Fruit fly (Drosophila melanogaster) whole organism, embryonic: ENCODE data around the gene Ada1-2.

Experiments used
- ATbp ChIP-seq: fragments of 200-800 bp; sonication (Bioruptor generic); optimal IDR thresholded peaks from 2 replicates; lab custom pipeline; 2017; ENCODE audit warnings: missing biosample characterization, mild to moderate bottlenecking, missing genetic modification characterization, missing genetic modification reagents
- Antp ChIP-seq: fragments of 200-800 bp; sonication (Bioruptor generic); optimal IDR thresholded peaks from 3 replicates; lab custom pipeline; 2016; ENCODE audit warnings: missing biosample characterization, missing genetic modification characterization
- Atf6 ChIP-seq: fragments of 200-800 bp; sonication (Bioruptor generic); IDR thresholded peaks from 2 replicates; pipeline ENCODE4 v1.3.6; 2022; ENCODE audit warnings: missing biosample characterization, missing genetic modification characterization
- Bteb2 ChIP-seq: fragments of 200-800 bp; sonication (Bioruptor generic); optimal IDR thresholded peaks from 2 replicates; lab custom pipeline; 2016; ENCODE audit warnings: missing biosample characterization, missing genetic modification characterization
- CG10147 ChIP-seq: fragments of 200-800 bp; sonication (Bioruptor generic); optimal IDR thresholded peaks from 2 replicates; lab custom pipeline; 2019; ENCODE audit warnings: missing biosample characterization, mild to moderate bottlenecking, missing genetic modification characterization, moderate library complexity
- CG10366 ChIP-seq: fragments of 200-800 bp; sonication (Bioruptor generic); IDR thresholded peaks from 2 replicates; pipeline ENCODE4 v1.3.6; 2022; ENCODE audit warnings: missing biosample characterization, missing genetic modification characterization
- CG12071 ChIP-seq: fragments of 200-800 bp; sonication (Bioruptor generic); optimal IDR thresholded peaks from 3 replicates; lab custom pipeline; 2018; ENCODE audit warnings: missing biosample characterization, mild to moderate bottlenecking, missing genetic modification characterization
- CG1233 ChIP-seq: fragments of 200-800 bp; sonication (Bioruptor generic); optimal IDR thresholded peaks from 4 replicates; lab custom pipeline; 2018; ENCODE audit warnings: missing biosample characterization, mild to moderate bottlenecking, missing genetic modification characterization
- CG13894 ChIP-seq: fragments of 200-800 bp; sonication (Bioruptor generic); optimal IDR thresholded peaks from 3 replicates; lab custom pipeline; 2018; ENCODE audit warnings: missing biosample characterization, mild to moderate bottlenecking, missing genetic modification characterization, moderate library complexity
- CG15073 ChIP-seq: fragments of 200-800 bp; sonication (Bioruptor generic); optimal IDR thresholded peaks from 2 replicates; lab custom pipeline; 2016; ENCODE audit warnings: missing biosample characterization, missing genetic modification characterization
- CG16779 ChIP-seq: fragments of 200-800 bp; sonication (Bioruptor generic); IDR thresholded peaks from 2 replicates; pipeline ENCODE4 v1.3.6; 2022; ENCODE audit warnings: missing biosample characterization, missing genetic modification characterization
- CG17186 ChIP-seq: fragments of 200-800 bp; sonication (Bioruptor generic); optimal IDR thresholded peaks from 3 replicates; lab custom pipeline; 2017; ENCODE audit warnings: missing biosample characterization, missing genetic modification reagents, missing genetic modification characterization
- CG17385 ChIP-seq: fragments of 200-800 bp; sonication (Bioruptor generic); optimal IDR thresholded peaks from 3 replicates; lab custom pipeline; 2018; ENCODE audit warnings: missing biosample characterization, mild to moderate bottlenecking, missing genetic modification characterization
- CG3407 ChIP-seq: fragments of 200-800 bp; sonication (Bioruptor generic); optimal IDR thresholded peaks from 2 replicates; lab custom pipeline; 2018; ENCODE audit warnings: missing biosample characterization, mild to moderate bottlenecking, missing genetic modification characterization
- CG3838 ChIP-seq: fragments of 200-800 bp; sonication (Bioruptor generic); optimal IDR thresholded peaks from 3 replicates; lab custom pipeline; 2016; ENCODE audit warnings: missing biosample characterization, missing genetic modification characterization
- CG42726 ChIP-seq: fragments of 200-800 bp; sonication (Bioruptor generic); IDR thresholded peaks from 2 replicates; pipeline ENCODE4 v1.3.6; 2022; ENCODE audit warnings: missing biosample characterization, missing genetic modification characterization; ENCODE audit not compliant: partially characterized antibody
- CG6683 ChIP-seq: fragments of 200-800 bp; sonication (Bioruptor generic); optimal IDR thresholded peaks from 2 replicates; lab custom pipeline; 2017; ENCODE audit warnings: missing biosample characterization, mild to moderate bottlenecking, missing genetic modification characterization, missing genetic modification reagents
- CG8944 ChIP-seq: fragments of 200-800 bp; sonication (Bioruptor generic); optimal IDR thresholded peaks from 3 replicates; lab custom pipeline; 2016; ENCODE audit warnings: missing biosample characterization, missing genetic modification characterization
- Dek ChIP-seq: fragments of 200-800 bp; sonication (Bioruptor generic); optimal IDR thresholded peaks from 3 replicates; lab custom pipeline; 2019; ENCODE audit warnings: missing biosample characterization, mild to moderate bottlenecking, missing genetic modification characterization, moderate library complexity
- Drgx ChIP-seq: fragments of 200-800 bp; sonication (Bioruptor generic); IDR thresholded peaks from 2 replicates; pipeline ENCODE4 v1.3.6; 2022; ENCODE audit warnings: missing biosample characterization, missing genetic modification characterization
- HLHmδ ChIP-seq: fragments of 200-800 bp; sonication (Bioruptor generic); optimal IDR thresholded peaks from 2 replicates; lab custom pipeline; 2018; ENCODE audit warnings: missing biosample characterization, mild to moderate bottlenecking, missing genetic modification characterization, moderate library complexity
- Hand ChIP-seq: fragments of 200-800 bp; sonication (Bioruptor generic); optimal IDR thresholded peaks from 2 replicates; lab custom pipeline; 2017; ENCODE audit warnings: mild to moderate bottlenecking, missing biosample characterization, missing genetic modification reagents, missing genetic modification characterization
- Hr3 ChIP-seq: fragments of 200-800 bp; sonication (Bioruptor generic); optimal IDR thresholded peaks from 3 replicates; lab custom pipeline; 2016; ENCODE audit warnings: missing biosample characterization, missing genetic modification characterization
- NC2α ChIP-seq: fragments of 200-800 bp; sonication (Bioruptor generic); optimal IDR thresholded peaks from 2 replicates; lab custom pipeline; 2016; ENCODE audit warnings: missing biosample characterization, missing genetic modification characterization
- NFAT ChIP-seq: fragments of 200-800 bp; sonication (Bioruptor generic); IDR thresholded peaks from 2 replicates; pipeline ENCODE4 v1.3.6; 2022; ENCODE audit warnings: missing biosample characterization, missing genetic modification characterization
- NK7.1 ChIP-seq: fragments of 200-800 bp; sonication (Bioruptor generic); optimal IDR thresholded peaks from 3 replicates; lab custom pipeline; 2016; ENCODE audit warnings: missing biosample characterization, missing genetic modification characterization
- Oli ChIP-seq: fragments of 200-800 bp; sonication (Bioruptor generic); optimal IDR thresholded peaks from 2 replicates; lab custom pipeline; 2018; ENCODE audit warnings: missing biosample characterization, mild to moderate bottlenecking, missing genetic modification characterization, moderate library complexity
- Scr ChIP-seq: fragments of 200-800 bp; sonication (Bioruptor generic); IDR thresholded peaks from 2 replicates; pipeline ENCODE4 v1.3.6; 2022; ENCODE audit warnings: missing biosample characterization, missing genetic modification characterization; ENCODE audit not compliant: partially characterized antibody
- aop ChIP-seq: fragments of 200-800 bp; sonication (Bioruptor generic); IDR thresholded peaks from 2 replicates; pipeline ENCODE4 v1.3.6; 2022; ENCODE audit warnings: missing biosample characterization, missing genetic modification characterization
- ara ChIP-seq: fragments of 200-800 bp; sonication (Bioruptor generic); IDR thresholded peaks from 2 replicates; pipeline ENCODE4 v1.3.6; 2022; ENCODE audit warnings: missing biosample characterization, missing genetic modification characterization
- chn ChIP-seq: fragments of 200-800 bp; sonication (Bioruptor generic); optimal IDR thresholded peaks from 2 replicates; lab custom pipeline; 2016; ENCODE audit warnings: missing biosample characterization, missing genetic modification characterization
- ci ChIP-seq: fragments of 200-800 bp; sonication (Bioruptor generic); IDR thresholded peaks from 3 replicates; pipeline ENCODE4 v1.3.6; 2022; ENCODE audit warnings: missing biosample characterization, missing genetic modification characterization
- corto ChIP-seq: fragments of 200-800 bp; sonication (Bioruptor generic); optimal IDR thresholded peaks from 2 replicates; lab custom pipeline; 2016; ENCODE audit warnings: missing biosample characterization, mild to moderate bottlenecking, missing genetic modification characterization, moderate library complexity
- dati ChIP-seq: fragments of 200-800 bp; sonication (Bioruptor generic); IDR thresholded peaks from 2 replicates; pipeline ENCODE4 v1.3.6; 2022; ENCODE audit warnings: missing biosample characterization, missing genetic modification characterization
- fd3F ChIP-seq: fragments of 200-800 bp; sonication (Bioruptor generic); optimal IDR thresholded peaks from 2 replicates; lab custom pipeline; 2018; ENCODE audit warnings: missing biosample characterization, mild to moderate bottlenecking, missing genetic modification characterization, moderate library complexity
- grn ChIP-seq: fragments of 200-800 bp; sonication (Bioruptor generic); optimal IDR thresholded peaks from 3 replicates; lab custom pipeline; 2017; ENCODE audit warnings: missing biosample characterization, missing genetic modification characterization
- kah ChIP-seq: fragments of 200-800 bp; sonication (Bioruptor generic); optimal IDR thresholded peaks from 2 replicates; lab custom pipeline; 2018; ENCODE audit warnings: missing biosample characterization, mild to moderate bottlenecking, missing genetic modification characterization
- kni ChIP-seq: fragments of 200-800 bp; sonication (Bioruptor generic); optimal IDR thresholded peaks from 3 replicates; lab custom pipeline; 2017; ENCODE audit warnings: mild to moderate bottlenecking, missing biosample characterization, missing genetic modification reagents, missing genetic modification characterization
- mld ChIP-seq: fragments of 200-800 bp; sonication (Bioruptor generic); IDR thresholded peaks from 3 replicates; pipeline ENCODE4 v1.3.6; 2022; ENCODE audit warnings: missing biosample characterization, missing genetic modification characterization; ENCODE audit not compliant: partially characterized antibody
- nerfin-2 ChIP-seq: fragments of 200-800 bp; sonication (Bioruptor generic); IDR thresholded peaks from 2 replicates; pipeline ENCODE4 v1.3.6; 2022; ENCODE audit warnings: missing biosample characterization, missing genetic modification characterization; ENCODE audit not compliant: partially characterized antibody
- nmo ChIP-seq: fragments of 200-800 bp; sonication (Bioruptor generic); optimal IDR thresholded peaks from 2 replicates; lab custom pipeline; 2018; ENCODE audit warnings: missing biosample characterization, mild to moderate bottlenecking, missing genetic modification characterization, moderate library complexity
- oc ChIP-seq: fragments of 200-800 bp; sonication (Bioruptor generic); optimal IDR thresholded peaks from 2 replicates; lab custom pipeline; 2018; ENCODE audit warnings: missing biosample characterization, mild to moderate bottlenecking, missing genetic modification characterization, moderate library complexity
- pfk ChIP-seq: fragments of 200-800 bp; sonication (Bioruptor generic); optimal IDR thresholded peaks from 2 replicates; lab custom pipeline; 2018; ENCODE audit warnings: missing biosample characterization, mild to moderate bottlenecking, missing genetic modification characterization, moderate library complexity
- ro ChIP-seq: fragments of 200-800 bp; sonication (Bioruptor generic); IDR thresholded peaks from 2 replicates; pipeline ENCODE4 v1.3.6; 2022; ENCODE audit warnings: missing biosample characterization, missing genetic modification characterization
- sisA ChIP-seq: fragments of 200-800 bp; sonication (Bioruptor generic); IDR thresholded peaks from 2 replicates; pipeline ENCODE4 v1.3.6; 2022; ENCODE audit warnings: missing biosample characterization, missing genetic modification characterization
- stwl ChIP-seq: fragments of 200-800 bp; sonication (Bioruptor generic); optimal IDR thresholded peaks from 3 replicates; lab custom pipeline; 2018; ENCODE audit warnings: missing biosample characterization, mild to moderate bottlenecking, missing genetic modification characterization, moderate library complexity
- sug ChIP-seq: fragments of 200-800 bp; optimal IDR thresholded peaks from 2 replicates; lab custom pipeline; 2019; ENCODE audit warnings: missing biosample characterization, mild to moderate bottlenecking, missing genetic modification characterization, moderate library complexity
- twi ChIP-seq: fragments of 200-800 bp; optimal IDR thresholded peaks from 2 replicates; lab custom pipeline; 2019; ENCODE audit warnings: missing biosample characterization, mild to moderate bottlenecking, missing genetic modification characterization, moderate library complexity
- wdn ChIP-seq: fragments of 200-800 bp; sonication (Bioruptor generic); IDR thresholded peaks from 2 replicates; pipeline ENCODE4 v1.3.6; 2022; ENCODE audit warnings: missing biosample characterization, missing genetic modification characterization
- zen ChIP-seq: fragments of 200-800 bp; sonication (Bioruptor generic); optimal IDR thresholded peaks from 3 replicates; lab custom pipeline; 2018; ENCODE audit warnings: missing biosample characterization, mild to moderate bottlenecking, missing genetic modification characterization, moderate library complexity

Gene Ada1-2

DNA sequence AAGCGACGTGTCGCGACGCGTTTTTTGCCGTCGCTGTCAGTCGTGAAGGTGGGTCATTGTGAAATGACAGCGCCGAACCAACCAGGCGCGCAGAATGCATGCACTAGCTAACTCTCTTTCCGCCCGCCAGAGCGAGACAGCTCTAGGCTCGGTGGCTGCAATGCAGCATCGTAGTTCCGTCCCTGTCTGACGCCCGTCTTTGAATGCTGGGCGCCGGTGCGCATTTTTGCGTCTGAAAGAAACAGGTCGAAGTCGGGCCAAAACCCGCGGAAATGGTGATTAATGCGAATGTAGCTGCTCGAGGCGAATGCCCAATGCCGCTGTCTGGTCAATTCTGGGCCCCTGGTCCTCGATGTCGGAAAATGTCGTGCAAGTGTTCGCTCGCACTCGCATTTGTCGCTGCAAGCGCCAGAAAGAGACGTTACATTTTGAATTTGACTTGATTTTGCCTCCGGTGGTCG, 14.7 kb downstream of the Ada1-2 start (continued):
- TF ChIP-seq mld (GFP tag; lab: Robert Waterston, UW) (no peak), grn (GFP tag; lab: Kevin White, UChicago) (peak; percentile 5), CG3838 (GFP tag; lab: Kevin White, UChicago) (peak; percentile 64), Hr3 (no peak), ATbp (GFP tag; lab: Kevin White, UChicago) (peak; percentile 0), Oli (tag; lab: Kevin White, UChicago) (peak; percentile 35), CG16779 (no peak), NK7.1 (GFP tag; lab: Kevin White, UChicago) (no peak), CG12071 (GFP tag; lab: Kevin White, UChicago) (peak; percentile 80), Hand (peak; percentile 66), Dek (tag; lab: Kevin White, UChicago) (peak; percentile 47), HLHmδ (GFP tag; lab: Kevin White, UChicago) (peak; percentile 96), twi (tag; lab: Kevin White, UChicago) (peak; percentile 60), aop (GFP tag; lab: Robert Waterston, UW) (no peak), CG42726 (no peak), CG6683 (GFP tag; lab: Kevin White, UChicago) (no peak), Drgx (GFP tag; lab: Robert Waterston, UW) (no peak), dati (GFP tag; lab: Robert Waterston, UW) (no peak), CG1233 (peak; percentile 74), CG3407 (GFP tag; lab: Kevin White, UChicago) (no peak), ara (no peak), Antp (GFP tag; lab: Kevin White, UChicago) (peak; percentile 5), sug (tag; lab: Kevin White, UChicago) (peak; percentile 93), kah (GFP tag; lab: Kevin White, UChicago) (peak; percentile 100), CG8944 (GFP tag; lab: Kevin White, UChicago) (no peak), stwl (tag; lab: Kevin White, UChicago) (peak; percentile 43), sisA (GFP tag; lab: Robert Waterston, UW) (no peak), corto (GFP tag; lab: Kevin White, UChicago) (no peak), ro (GFP tag; lab: Robert Waterston, UW) (no peak), fd3F (GFP tag; lab: Kevin White, UChicago) (no peak), chn (peak; percentile 92), CG10147 (GFP tag; lab: Kevin White, UChicago) (no peak), wdn (GFP tag; lab: Robert Waterston, UW) (no peak), Atf6 (no peak), kni (GFP tag; lab: Kevin White, UChicago) (peak; percentile 100), NFAT (GFP tag; lab: Robert Waterston, UW) (no peak), oc (tag; lab: Kevin White, UChicago) (peak; percentile 90), Bteb2 (peak; percentile 18), CG15073 (no peak), ci (GFP tag; lab: Robert Waterston, UW) (no peak), CG13894 (tag; lab: Kevin White, UChicago) (peak; percentile 96), CG17186 (GFP tag; lab: Kevin White, UChicago) (peak; percentile 87), CG17385 (GFP tag; lab: Kevin White, UChicago) (peak; percentile 76), pfk (GFP tag; lab: Kevin White, UChicago) (peak; percentile 76), nerfin-2 (GFP tag; lab: Robert Waterston, UW) (no peak), Scr (GFP tag; lab: Robert Waterston, UW) (no peak), zen (tag; lab: Kevin White, UChicago) (peak; percentile 88), CG10366 (GFP tag; lab: Robert Waterston, UW) (no peak), NC2α (peak; percentile 33), nmo (GFP tag; lab: Kevin White, UChicago) (peak; percentile 81)
